Fruit fly (Drosophila melanogaster) whole organism, adult: ENCODE measurements around the gene CG8369.

ENCODE experiments used
- CG1620 ChIP-seq: fragments of 200-800 bp; sonication (Bioruptor generic); optimal IDR thresholded peaks from 2 replicates; lab custom pipeline; 2016; ENCODE audit warnings: missing biosample characterization, missing genetic modification characterization
- CG7045 ChIP-seq: fragments of 200-800 bp; sonication (Bioruptor generic); optimal IDR thresholded peaks from 2 replicates; lab custom pipeline; 2017; ENCODE audit warnings: missing biosample characterization, mild to moderate bottlenecking, missing genetic modification characterization
- CG7101 ChIP-seq: fragments of 200-800 bp; sonication (Bioruptor generic); optimal IDR thresholded peaks from 2 replicates; lab custom pipeline; 2018; ENCODE audit warnings: missing biosample characterization, mild to moderate bottlenecking, missing genetic modification characterization, moderate library complexity
- toe ChIP-seq: fragments of 200-800 bp; sonication (Bioruptor generic); optimal IDR thresholded peaks from 2 replicates; lab custom pipeline; 2016; ENCODE audit warnings: missing biosample characterization, missing genetic modification characterization

DNA sequence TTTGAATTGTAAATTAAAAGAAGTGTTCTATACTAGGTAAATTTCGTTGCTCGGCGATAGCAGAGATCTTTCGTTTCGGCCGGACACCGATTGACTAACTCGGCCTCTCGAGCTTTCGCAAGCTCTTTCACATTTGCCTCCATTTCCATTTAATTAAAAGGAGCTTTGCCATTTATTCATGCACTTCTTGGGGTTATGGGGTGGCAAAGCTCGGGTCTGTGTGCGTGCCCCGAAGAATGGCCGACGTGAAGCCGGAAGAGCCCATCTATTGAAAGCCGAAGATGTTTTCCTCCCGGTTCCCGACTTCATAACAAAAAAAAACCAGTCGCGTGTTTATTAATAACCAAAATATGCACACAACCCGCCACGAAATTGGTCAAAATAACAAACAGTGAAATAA is 21.9 kb upstream of the CG8369 start:
- TF ChIP-seq CG7101 (tag; lab: Kevin White, UChicago) (no peak), toe (GFP tag; lab: Kevin White, UChicago) (no peak), CG1620 (GFP tag; lab: Kevin White, UChicago) (no peak), CG7045 (GFP tag; lab: Kevin White, UChicago) (no peak)
